Fruit fly (Drosophila melanogaster) Kc167 (cell line): Measurements from ENCODE around the gene CG8945.

Source experiments
- Myc ChIP-seq: fragments of >200 bp; optimal IDR thresholded peaks from 2 replicates; lab custom pipeline; 2017; ENCODE audit warnings: missing external identifiers
- Sin3A ChIP-seq: fragments of >200 bp; optimal IDR thresholded peaks from 2 replicates; lab custom pipeline; 2018; ENCODE audit warnings: missing external identifiers
- h ChIP-seq: fragments of >200 bp; optimal IDR thresholded peaks from 3 replicates; lab custom pipeline; 2018; ENCODE audit warnings: missing external identifiers
- insv ChIP-seq: fragments of >200 bp; optimal IDR thresholded peaks from 3 replicates; lab custom pipeline; 2018; ENCODE audit warnings: missing external identifiers
- psq ChIP-seq: fragments of >200 bp; optimal IDR thresholded peaks from 2 replicates; lab custom pipeline; 2017; ENCODE audit warnings: missing external identifiers
- ttk ChIP-seq: sonication (Bioruptor generic); optimal IDR thresholded peaks from 2 replicates; lab custom pipeline; 2017; ENCODE audit warnings: missing external identifiers

Gene CG8945

DNA sequence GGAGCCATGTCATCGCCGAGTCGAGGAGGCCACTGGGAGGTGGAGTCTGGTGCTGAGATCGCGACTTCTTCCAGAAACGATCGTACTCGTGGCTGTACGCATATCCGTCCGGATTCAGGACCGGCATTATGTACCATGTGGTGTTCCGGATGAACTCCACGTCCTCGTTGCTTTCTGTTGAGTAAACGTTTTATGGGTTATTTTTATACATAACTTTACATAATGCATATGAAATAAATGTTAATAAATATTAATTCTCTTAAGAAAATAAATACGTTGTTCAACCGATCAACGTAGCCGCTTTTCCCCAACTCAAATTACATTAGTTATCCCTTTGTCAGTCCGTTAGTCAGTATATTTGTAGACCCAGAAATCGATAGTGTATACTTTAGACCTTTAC is 6.3 kb downstream of the CG8945 start, which contains the start of gene CG4955:
Gene CG4955 (plus strand): TSS at position 301 of the 400 bp plus-strand sequence.
- TF ChIP-seq Sin3A (lab: Kevin White, UChicago) (no peak), ttk (lab: Kevin White, UChicago) (no peak), Myc (lab: Kevin White, UChicago) (no peak), insv (no peak), h (lab: Kevin White, UChicago) (no peak), psq (lab: Kevin White, UChicago) (no peak)

DNA sequence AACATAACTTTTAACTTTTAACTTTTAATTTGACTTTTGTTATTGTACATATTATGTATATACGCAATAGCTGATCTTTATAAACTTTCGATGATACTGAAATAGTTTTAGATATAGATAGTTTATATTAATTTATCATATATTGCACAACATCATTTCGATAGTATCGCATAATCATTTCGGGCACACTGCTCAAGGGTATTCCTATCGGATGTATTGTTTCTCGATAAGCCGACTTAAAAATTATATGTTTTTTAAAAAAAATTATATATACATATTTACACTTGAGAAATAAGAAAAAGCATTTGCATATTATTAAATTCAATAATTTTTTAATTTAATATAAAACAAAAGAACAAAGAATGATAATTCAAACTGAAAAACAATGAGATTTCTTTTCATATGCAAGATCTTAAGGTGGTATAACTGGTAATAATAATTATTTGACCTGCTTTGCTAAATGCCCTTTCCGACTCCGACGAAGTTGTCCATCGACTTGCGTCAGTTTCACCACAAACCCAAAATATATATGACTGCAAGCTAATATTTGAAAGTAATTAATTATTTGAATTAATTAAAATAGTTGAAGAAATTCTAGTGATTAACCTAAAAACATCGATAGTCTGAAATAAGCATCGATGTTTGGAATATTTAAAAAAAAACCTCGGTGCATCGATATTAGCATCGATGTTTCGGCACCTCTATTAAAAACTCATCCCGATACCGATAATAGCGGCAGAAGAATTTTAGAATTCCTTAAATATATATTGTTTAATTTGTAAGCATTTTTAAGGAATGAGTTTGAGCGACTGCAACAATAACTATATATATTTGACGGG is 9.1 kb downstream of the CG8945 start, which contains the start of gene CG4949:
Gene CG4949 (plus strand): TSS at position 698 of the 839 bp plus-strand sequence.
- TF ChIP-seq Myc (lab: Kevin White, UChicago) (no peak), ttk (lab: Kevin White, UChicago) (no peak)

DNA sequence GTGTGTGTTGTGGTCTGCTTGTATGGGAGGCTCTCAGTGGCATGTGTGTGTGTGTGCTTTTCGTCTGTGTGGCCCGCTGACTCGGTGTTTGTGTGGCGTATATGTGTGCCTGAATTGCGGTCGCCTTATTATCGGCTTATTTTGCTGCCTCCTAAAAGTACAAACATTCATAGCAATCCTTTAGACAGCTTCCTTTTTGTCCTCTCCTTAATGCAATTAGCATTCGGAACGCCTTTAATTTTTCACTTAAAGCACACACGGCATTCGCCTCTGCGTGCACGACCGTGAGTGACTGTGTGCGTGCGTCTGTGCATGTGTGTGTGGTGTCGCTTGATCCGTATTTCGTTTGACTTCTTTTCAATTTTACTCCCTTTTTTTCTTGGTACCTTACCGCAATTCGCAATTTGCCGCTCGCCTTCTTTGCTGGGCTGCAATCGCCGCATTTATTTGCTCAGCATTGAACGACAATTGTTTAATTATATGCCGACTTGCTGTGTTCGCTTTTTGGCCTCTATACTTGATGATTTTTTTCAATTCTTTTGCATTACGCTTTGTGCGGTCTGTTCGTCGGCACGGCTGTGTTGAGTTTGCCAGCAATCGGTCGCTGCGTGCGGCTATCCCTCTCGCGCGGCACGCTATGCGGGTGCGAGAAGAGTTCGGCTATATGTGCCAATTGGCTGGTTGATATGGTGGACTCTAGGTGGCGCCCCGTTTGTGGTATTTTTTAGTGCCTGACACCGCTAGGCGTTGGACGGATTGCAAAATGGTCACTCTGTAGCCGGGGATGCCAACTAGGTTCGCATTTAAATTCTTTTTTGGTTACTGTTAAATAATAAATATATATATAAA is 10.0 kb downstream of the CG8945 start, which contains the start of gene wcy:
Gene wcy (minus strand): TSS at position 608 of the 849 bp plus-strand sequence.
- TF ChIP-seq insv = no peak
- no peak for TF ChIP-seq h (lab: Kevin White, UChicago)
- peak; percentile 78 for TF ChIP-seq psq (lab: Kevin White, UChicago)

DNA sequence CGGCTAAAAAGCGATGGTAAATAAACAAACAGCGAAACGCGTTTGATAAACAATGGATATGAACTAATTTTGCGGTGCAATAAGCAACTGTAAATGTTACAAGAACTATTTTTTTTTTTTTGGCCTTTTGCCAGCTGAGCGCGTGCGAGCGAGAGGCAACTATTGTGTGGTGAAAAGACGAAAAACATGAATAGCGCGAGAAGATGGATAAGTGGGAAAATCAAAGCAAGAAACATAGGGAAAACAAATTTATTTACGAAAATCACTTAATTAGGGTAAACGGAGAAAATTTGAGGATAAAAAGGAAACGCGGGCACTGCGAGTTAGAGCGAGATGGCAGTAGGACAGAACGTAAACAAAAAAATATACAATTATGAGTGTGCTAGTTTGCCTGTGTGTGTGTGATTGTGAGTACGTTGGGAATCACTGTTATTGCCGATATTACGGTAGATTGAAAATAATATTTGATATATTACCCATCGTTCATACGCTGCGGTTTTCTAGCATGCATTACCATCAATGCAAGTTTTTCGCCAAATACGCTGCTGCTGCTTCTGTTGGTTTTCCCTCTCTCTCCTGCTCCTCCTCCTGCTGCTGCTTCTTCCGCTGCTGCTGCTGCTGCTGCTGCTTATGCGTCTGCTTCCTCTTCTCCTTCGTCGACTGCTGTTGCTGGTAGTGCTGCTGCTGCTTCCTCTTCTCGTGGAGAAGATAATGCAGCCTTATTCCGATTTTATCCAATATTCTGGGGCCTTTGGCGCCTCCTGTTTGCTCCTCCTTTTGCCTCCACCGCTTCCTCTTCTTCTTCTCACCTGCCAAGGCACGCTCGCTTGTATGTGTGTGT is 10.8 kb downstream of the CG8945 start:
- TF ChIP-seq h (lab: Kevin White, UChicago) = no peak
- no peak for TF ChIP-seq Myc (lab: Kevin White, UChicago)
- TF ChIP-seq insv = no peak
- TF ChIP-seq Sin3A (lab: Kevin White, UChicago) = no peak
- TF ChIP-seq ttk (lab: Kevin White, UChicago) = no peak
- TF ChIP-seq psq (lab: Kevin White, UChicago) = no peak

DNA sequence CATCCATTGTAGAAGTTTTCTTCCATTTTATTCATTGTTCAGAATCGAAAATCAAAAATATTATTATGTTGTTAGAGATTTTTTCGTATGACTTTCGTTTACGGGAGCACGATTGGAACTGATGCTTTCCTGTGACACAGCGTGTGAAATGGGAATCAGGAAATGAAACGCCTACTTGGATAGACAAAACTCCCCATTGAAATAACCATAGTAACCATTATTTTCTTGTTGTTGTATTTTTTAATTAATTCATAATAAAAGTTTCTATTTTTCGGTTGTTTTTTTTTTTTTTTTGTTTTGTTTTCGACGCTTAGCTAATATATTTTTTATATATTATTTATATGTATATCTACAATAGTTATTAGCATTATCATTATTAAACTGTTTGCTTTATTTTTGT is 19.1 kb downstream of the CG8945 start, which contains the start of gene CG43077:
Gene CG43077 (minus strand): TSS at position 101 of the 400 bp plus-strand sequence.
- TF ChIP-seq ttk (lab: Kevin White, UChicago) (no peak), Myc (lab: Kevin White, UChicago) (no peak), h (lab: Kevin White, UChicago) (no peak), psq (lab: Kevin White, UChicago) (no peak), insv (no peak), Sin3A (lab: Kevin White, UChicago) (no peak)

DNA sequence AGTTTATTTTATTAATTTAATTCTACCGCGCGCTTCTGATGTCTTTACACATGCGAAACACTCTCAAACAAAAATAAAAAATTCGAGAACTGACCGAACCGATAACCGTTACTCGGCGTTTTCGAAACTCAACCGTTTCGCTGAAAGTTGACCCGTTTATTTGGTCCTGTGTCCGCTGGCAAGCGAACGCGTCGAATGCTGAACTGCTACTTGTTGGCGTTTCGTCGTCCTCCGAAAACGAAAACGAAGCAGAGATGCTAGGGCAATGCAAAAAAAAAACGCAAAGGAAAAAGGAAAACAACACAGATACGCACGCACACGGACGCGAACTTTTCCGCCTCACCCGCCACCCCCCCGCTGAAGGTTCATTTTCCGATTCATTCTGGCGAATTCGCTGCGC is 20.8 kb downstream of the CG8945 start, which contains the start of gene CG45002:
Gene CG45002 (minus strand): TSS at position 101 of the 400 bp plus-strand sequence.
- TF ChIP-seq psq (lab: Kevin White, UChicago) = no peak
- TF ChIP-seq insv = no peak
- no peak for TF ChIP-seq Myc (lab: Kevin White, UChicago)
- TF ChIP-seq ttk (lab: Kevin White, UChicago) = no peak
- TF ChIP-seq h (lab: Kevin White, UChicago) = no peak
- TF ChIP-seq Sin3A (lab: Kevin White, UChicago) = no peak

DNA sequence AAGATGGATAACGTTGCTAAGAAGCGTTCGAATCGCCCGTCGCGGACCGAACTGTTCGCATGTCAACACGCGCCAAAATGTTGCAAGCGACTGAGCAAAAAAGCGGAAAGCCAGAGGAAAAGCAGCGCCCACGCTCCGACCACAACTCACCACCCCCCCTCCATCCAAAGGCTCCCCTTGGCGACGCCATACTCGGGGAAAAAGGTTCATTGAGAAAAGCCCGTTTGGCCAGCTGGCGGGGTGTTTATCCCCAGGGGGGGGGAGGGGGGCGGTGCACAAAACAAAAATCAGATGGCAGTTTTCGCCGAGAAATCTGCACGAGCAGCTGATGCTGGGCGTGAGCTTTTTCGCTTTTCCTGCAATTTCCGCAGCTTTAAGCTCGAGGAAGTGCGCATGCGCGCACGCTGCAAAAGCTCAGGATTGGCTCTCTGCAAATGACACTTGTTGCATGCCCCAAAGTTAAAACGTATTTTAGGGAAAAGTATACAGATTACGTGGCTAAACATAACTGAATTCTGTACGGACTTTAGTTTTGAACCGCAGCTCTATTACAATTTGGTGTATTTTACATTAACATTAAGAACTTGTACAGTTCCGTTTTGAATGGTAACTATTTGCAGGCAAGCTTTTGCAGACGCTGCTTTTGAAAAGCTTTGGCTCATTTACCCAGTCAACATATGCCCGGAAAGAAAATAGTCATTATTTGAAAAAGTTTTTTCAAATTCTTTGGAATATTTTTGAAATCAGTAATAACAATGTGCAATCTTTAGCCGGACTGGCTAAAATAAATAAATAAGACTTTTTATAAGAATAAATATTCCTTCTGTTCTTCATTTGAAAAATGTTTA is 39.5 kb downstream of the CG8945 start:
- TF ChIP-seq h (lab: Kevin White, UChicago) (no peak), ttk (lab: Kevin White, UChicago) (no peak), Myc (lab: Kevin White, UChicago) (no peak), psq (lab: Kevin White, UChicago) (no peak), insv (no peak), Sin3A (lab: Kevin White, UChicago) (no peak)
